Worm (Caenorhabditis elegans): Measurements from ENCODE around the gene nhr-104.

DNA sequence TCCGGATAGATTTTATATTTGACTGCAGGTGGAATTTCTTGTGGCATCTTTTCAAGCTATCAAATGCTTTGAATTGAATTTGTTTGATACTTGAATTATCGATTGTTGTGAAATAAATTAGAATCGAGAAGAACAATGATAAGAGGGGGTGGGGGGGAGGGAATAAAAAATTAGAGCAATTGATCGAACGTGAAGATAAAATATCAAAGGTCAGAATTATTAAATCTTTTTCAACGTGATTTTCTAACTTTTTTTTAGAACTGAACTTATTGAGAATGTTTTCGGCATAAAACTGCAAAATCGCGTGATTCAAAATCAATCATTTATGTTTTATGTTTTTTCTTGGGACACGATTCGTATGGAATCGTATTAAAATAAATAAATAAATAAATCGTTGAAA, 38.7 kb upstream of the nhr-104 start, which contains the start of gene mpz-4:
- no peak for TF ChIP-seq skn-1 (tag; optimal IDR thresholded peaks at IDR 0.05)
- TF ChIP-seq nhr-25 (tag; optimal IDR thresholded peaks at IDR 0.05), result no peak
- TF ChIP-seq lin-11 (tag; optimal IDR thresholded peaks at IDR 0.05), result no peak
- no peak for TF ChIP-seq nhr-11 (tag; optimal IDR thresholded peaks at IDR 0.05)
- no peak for TF ChIP-seq ZK546.5 (tag; optimal IDR thresholded peaks at IDR 0.05)
- TF ChIP-seq peb-1 (tag; optimal IDR thresholded peaks at IDR 0.05), result no peak
- TF ChIP-seq ztf-11 (tag; optimal IDR thresholded peaks at IDR 0.05), result no peak
- TF ChIP-seq ceh-82 (tag; optimal IDR thresholded peaks at IDR 0.05), result no peak
- no peak for TF ChIP-seq nhr-23 (tag; optimal IDR thresholded peaks at IDR 0.05)
- no peak for TF ChIP-seq nhr-77 (tag; optimal IDR thresholded peaks at IDR 0.05)
- TF ChIP-seq aly-2 (tag; optimal IDR thresholded peaks at IDR 0.05), result no peak
- no peak for TF ChIP-seq zag-1 (tag; optimal IDR thresholded peaks at IDR 0.05)

Data from whole organism, L2 larva.